Worm (Caenorhabditis elegans) whole organism, young adult: ENCODE data around the gene gstk-2.

ENCODE experiments used
- ama-1 ChIP-seq, 3 experiments: fragments of 150-350 bp in 1 of 3; sonication (generic microtip) in 2 of 3; optimal IDR thresholded peaks; 2 replicates each; lab custom pipeline; 2014 to 2018; ENCODE audit warnings: missing biosample characterization in 2 of 3, missing genetic modification characterization in 2 of 3, missing genetic modification reagents in 2 of 3
- bed-2 ChIP-seq: fragments of 200-800 bp; sonication (Bioruptor generic); IDR thresholded peaks from 2 replicates; pipeline ENCODE4 v1.3.6; 2022; ENCODE audit warnings: missing genetic modification reagents, missing genetic modification characterization, missing compliant biosample characterization
- fkh-3 ChIP-seq: sonication (generic microtip); optimal IDR thresholded peaks from 2 replicates; lab custom pipeline; 2016; ENCODE audit warnings: mild to moderate bottlenecking, missing genetic modification characterization, missing compliant biosample characterization
- lin-35 ChIP-seq, 3 experiments: fragments of 150-350 bp in 2 of 3; sonication (generic microtip) in 1 of 3; optimal IDR thresholded peaks; 2 replicates each; lab custom pipeline; 2014 to 2018; ENCODE audit warnings: missing biosample characterization in 3 of 3, missing genetic modification characterization in 3 of 3, missing genetic modification reagents in 3 of 3
- pha-4 ChIP-seq: fragments of 150-350 bp; sonication (generic microtip); optimal IDR thresholded peaks from 2 replicates; lab custom pipeline; 2014; ENCODE audit warnings: missing biosample characterization, missing genetic modification reagents, missing genetic modification characterization

DNA sequence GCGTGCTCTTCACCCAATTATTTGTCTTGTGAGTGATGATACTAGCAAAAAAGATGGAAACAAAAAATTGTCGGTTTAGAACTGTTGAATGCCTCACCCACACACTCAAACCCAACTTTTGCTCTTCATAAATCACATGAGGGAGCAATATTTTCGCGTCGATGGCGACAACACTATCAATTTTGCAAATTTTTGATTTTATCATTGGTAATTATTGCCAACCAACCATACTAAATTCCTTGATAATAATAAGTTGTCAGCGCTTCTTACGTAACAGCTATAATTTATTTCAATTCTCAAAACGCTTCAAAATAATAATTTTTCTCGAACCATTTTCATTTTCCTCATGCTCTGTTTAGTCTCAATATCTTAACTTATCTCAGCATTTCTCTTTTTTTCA, 29.3 kb downstream of the gstk-2 start:
- no peak for TF ChIP-seq lin-35 (GFP tag; optimal IDR thresholded peaks at IDR 0.05; lab: Kevin White, UChicago)
- no peak for TF ChIP-seq bed-2 (GFP tag; lab: Robert Waterston, UW)
- no peak for TF ChIP-seq fkh-3 (tag; lab: Kevin White, UChicago)
- TF ChIP-seq pha-4 (tag; lab: Kevin White, UChicago) = no peak
- no peak for TF ChIP-seq ama-1 (optimal IDR thresholded peaks at IDR 0.05; lab: Kevin White, UChicago)
- no peak for TF ChIP-seq ama-1 (GFP tag; optimal IDR thresholded peaks at IDR 0.05; lab: Kevin White, UChicago)
